Fruit fly (Drosophila melanogaster) whole organism, prepupa: Measurements from ENCODE around the gene CG43924.
"Not testable (repeated sequence)": the region's sequence is repeated elsewhere in the genome, so short reads cannot be mapped to it uniquely, and the experiment has no call there.

Source experiments
- Blimp-1 ChIP-seq: fragments of 200-800 bp; sonication (Bioruptor generic); optimal IDR thresholded peaks from 3 replicates; lab custom pipeline; 2017; ENCODE audit warnings: missing biosample characterization, missing genetic modification characterization, mild to moderate bottlenecking, moderate library complexity, missing genetic modification reagents
- CG10631 ChIP-seq: fragments of 200-800 bp; sonication (Bioruptor generic); optimal IDR thresholded peaks from 2 replicates; lab custom pipeline; 2016; ENCODE audit warnings: missing biosample characterization, missing genetic modification characterization
- CG11762 ChIP-seq: fragments of 200-800 bp; sonication (Bioruptor generic); optimal IDR thresholded peaks from 3 replicates; lab custom pipeline; 2016; ENCODE audit warnings: missing biosample characterization, missing genetic modification characterization; ENCODE audit not compliant: insufficient read depth
- CG11902 ChIP-seq: fragments of 200-800 bp; sonication (Bioruptor generic); optimal IDR thresholded peaks from 3 replicates; lab custom pipeline; 2016; ENCODE audit warnings: missing biosample characterization, missing genetic modification characterization
- CG15336 ChIP-seq: fragments of 200-800 bp; sonication (Bioruptor generic); IDR thresholded peaks from 2 replicates; pipeline ENCODE4 v1.3.6; 2022; ENCODE audit warnings: missing biosample characterization, missing genetic modification characterization
- CG1621 ChIP-seq: fragments of 200-800 bp; sonication (Bioruptor generic); optimal IDR thresholded peaks from 3 replicates; lab custom pipeline; 2018; ENCODE audit warnings: missing biosample characterization, mild to moderate bottlenecking, missing genetic modification characterization
- CG16779 ChIP-seq: fragments of 200-800 bp; sonication (Bioruptor generic); optimal IDR thresholded peaks from 3 replicates; lab custom pipeline; 2017; ENCODE audit warnings: missing biosample characterization, mild to moderate bottlenecking, missing genetic modification characterization
- CG3032 ChIP-seq: fragments of 200-800 bp; optimal IDR thresholded peaks from 2 replicates; lab custom pipeline; 2019; ENCODE audit warnings: missing biosample characterization, mild to moderate bottlenecking, missing genetic modification characterization, moderate library complexity
- CG31627 ChIP-seq: fragments of 200-800 bp; sonication (Bioruptor generic); optimal IDR thresholded peaks from 3 replicates; lab custom pipeline; 2016; ENCODE audit warnings: missing biosample characterization, missing genetic modification characterization
- CG32006 ChIP-seq: fragments of 200-800 bp; sonication (Bioruptor generic); optimal IDR thresholded peaks from 3 replicates; lab custom pipeline; 2017; ENCODE audit warnings: missing biosample characterization, mild to moderate bottlenecking, missing genetic modification characterization
- CG3919 ChIP-seq: fragments of 200-800 bp; sonication (Bioruptor generic); optimal IDR thresholded peaks from 3 replicates; lab custom pipeline; 2016; ENCODE audit warnings: missing biosample characterization, missing genetic modification characterization
- CG4318 ChIP-seq: fragments of 200-800 bp; sonication (Bioruptor generic); optimal IDR thresholded peaks from 3 replicates; lab custom pipeline; 2017; ENCODE audit warnings: missing biosample characterization, mild to moderate bottlenecking, missing genetic modification characterization
- CG6163 ChIP-seq: fragments of 200-800 bp; sonication (Bioruptor generic); IDR thresholded peaks from 3 replicates; pipeline ENCODE4 v1.3.6; 2022; ENCODE audit warnings: missing biosample characterization, missing genetic modification characterization
- CG6276 ChIP-seq: fragments of 200-800 bp; sonication (Bioruptor generic); optimal IDR thresholded peaks from 2 replicates; lab custom pipeline; 2017; ENCODE audit warnings: missing biosample characterization, mild to moderate bottlenecking, missing genetic modification characterization
- CG8632 ChIP-seq: fragments of 200-800 bp; sonication (Bioruptor generic); optimal IDR thresholded peaks from 3 replicates; lab custom pipeline; 2016; ENCODE audit warnings: missing biosample characterization, missing genetic modification characterization
- CG9139 ChIP-seq: fragments of 200-800 bp; sonication (Bioruptor generic); optimal IDR thresholded peaks from 3 replicates; lab custom pipeline; 2017; ENCODE audit warnings: missing biosample characterization, mild to moderate bottlenecking, missing genetic modification characterization
- Eip75B ChIP-seq: fragments of 200-800 bp; sonication (Bioruptor generic); optimal IDR thresholded peaks from 3 replicates; lab custom pipeline; 2016; ENCODE audit warnings: missing biosample characterization, missing genetic modification characterization
- Eip93F ChIP-seq: fragments of 200-800 bp; sonication (Bioruptor generic); optimal IDR thresholded peaks from 2 replicates; lab custom pipeline; 2016; ENCODE audit warnings: missing biosample characterization, mild to moderate bottlenecking, missing genetic modification characterization
- Ets21C ChIP-seq: fragments of 200-800 bp; sonication (Bioruptor generic); optimal IDR thresholded peaks from 3 replicates; lab custom pipeline; 2016; ENCODE audit warnings: missing biosample characterization, missing genetic modification characterization
- Gug ChIP-seq: fragments of 200-800 bp; sonication (Bioruptor generic); IDR thresholded peaks from 2 replicates; pipeline ENCODE4 v1.3.6; 2022; ENCODE audit warnings: missing biosample characterization, missing genetic modification characterization
- Hr39 ChIP-seq: fragments of 200-800 bp; sonication (Bioruptor generic); optimal IDR thresholded peaks from 2 replicates; lab custom pipeline; 2016; ENCODE audit warnings: missing biosample characterization, missing genetic modification characterization
- Lpt ChIP-seq: fragments of 200-800 bp; sonication (Bioruptor generic); optimal IDR thresholded peaks from 3 replicates; lab custom pipeline; 2016; ENCODE audit warnings: missing biosample characterization, missing genetic modification characterization
- Met ChIP-seq: fragments of 200-800 bp; sonication (Bioruptor generic); optimal IDR thresholded peaks from 3 replicates; lab custom pipeline; 2016; ENCODE audit warnings: missing biosample characterization, missing genetic modification characterization
- Sox102F ChIP-seq: fragments of 200-800 bp; sonication (Bioruptor generic); optimal IDR thresholded peaks from 2 replicates; lab custom pipeline; 2016; ENCODE audit warnings: missing biosample characterization, mild to moderate bottlenecking, missing genetic modification characterization
- Sox14 ChIP-seq: fragments of 200-800 bp; sonication (Bioruptor generic); optimal IDR thresholded peaks from 3 replicates; lab custom pipeline; 2016; ENCODE audit warnings: missing biosample characterization, missing genetic modification characterization
- Sox15 ChIP-seq: fragments of 200-800 bp; sonication (Bioruptor generic); optimal IDR thresholded peaks from 3 replicates; lab custom pipeline; 2016; ENCODE audit warnings: missing biosample characterization, missing genetic modification characterization
- achi ChIP-seq: fragments of 200-800 bp; sonication (Bioruptor generic); optimal IDR thresholded peaks from 3 replicates; lab custom pipeline; 2016; ENCODE audit warnings: missing biosample characterization, missing genetic modification characterization
- acj6 ChIP-seq: fragments of 200-800 bp; sonication (Bioruptor generic); optimal IDR thresholded peaks from 3 replicates; lab custom pipeline; 2016; ENCODE audit warnings: missing biosample characterization, missing genetic modification characterization
- cyc ChIP-seq: fragments of 200-800 bp; sonication (Bioruptor generic); optimal IDR thresholded peaks from 3 replicates; lab custom pipeline; 2016; ENCODE audit warnings: missing biosample characterization, missing genetic modification characterization
- dac ChIP-seq: fragments of 200-800 bp; sonication (Bioruptor generic); optimal IDR thresholded peaks from 2 replicates; lab custom pipeline; 2017; ENCODE audit warnings: missing biosample characterization, mild to moderate bottlenecking, missing genetic modification characterization
- eg ChIP-seq: fragments of 200-800 bp; sonication (Bioruptor generic); IDR thresholded peaks from 3 replicates; pipeline ENCODE4 v1.3.6; 2022; ENCODE audit warnings: missing biosample characterization, missing genetic modification characterization
- esn ChIP-seq: fragments of 200-800 bp; sonication (Bioruptor generic); optimal IDR thresholded peaks from 2 replicates; lab custom pipeline; 2016; ENCODE audit warnings: missing biosample characterization, mild to moderate bottlenecking, missing genetic modification characterization, moderate library complexity
- net ChIP-seq: fragments of 200-800 bp; sonication (Bioruptor generic); optimal IDR thresholded peaks from 3 replicates; lab custom pipeline; 2016; ENCODE audit warnings: missing biosample characterization, missing genetic modification characterization
- pdm3 ChIP-seq: fragments of 200-800 bp; sonication (Bioruptor generic); optimal IDR thresholded peaks from 3 replicates; lab custom pipeline; 2016; ENCODE audit warnings: missing biosample characterization, missing genetic modification characterization
- spab ChIP-seq: fragments of 200-800 bp; sonication (Bioruptor generic); optimal IDR thresholded peaks from 2 replicates; lab custom pipeline; 2017; ENCODE audit warnings: missing biosample characterization, mild to moderate bottlenecking, missing genetic modification characterization, missing genetic modification reagents

The CG43924 gene

dm6 chr2L:15735918-15736317, 25.0 kb upstream of the CG43924 start:
- no peak for TF ChIP-seq esn (GFP tag; lab: Kevin White, UChicago)
- no peak for TF ChIP-seq Sox14 (GFP tag; lab: Kevin White, UChicago)
- TF ChIP-seq Hr39, result no peak
- no peak for TF ChIP-seq Met
- no peak for TF ChIP-seq acj6 (GFP tag; lab: Kevin White, UChicago)
- TF ChIP-seq CG3032 (tag; lab: Kevin White, UChicago), result no peak
- no peak for TF ChIP-seq CG8632
- TF ChIP-seq CG6163, result no peak
- no peak for TF ChIP-seq Gug (GFP tag; lab: Robert Waterston, UW)
- no peak for TF ChIP-seq CG10631 (GFP tag; lab: Kevin White, UChicago)
- no peak for TF ChIP-seq Eip75B (GFP tag; lab: Kevin White, UChicago)
- no peak for TF ChIP-seq Ets21C (GFP tag; lab: Kevin White, UChicago)
- no peak for TF ChIP-seq Lpt (GFP tag; lab: Kevin White, UChicago)
- TF ChIP-seq eg (GFP tag; lab: Robert Waterston, UW), result no peak
- TF ChIP-seq CG11902 (GFP tag; lab: Kevin White, UChicago), result no peak
- no peak for TF ChIP-seq spab (GFP tag; lab: Kevin White, UChicago)
- no peak for TF ChIP-seq CG31627 (GFP tag; lab: Kevin White, UChicago)
- no peak for TF ChIP-seq Blimp-1 (GFP tag; lab: Kevin White, UChicago)
- TF ChIP-seq cyc, result no peak

DNA sequence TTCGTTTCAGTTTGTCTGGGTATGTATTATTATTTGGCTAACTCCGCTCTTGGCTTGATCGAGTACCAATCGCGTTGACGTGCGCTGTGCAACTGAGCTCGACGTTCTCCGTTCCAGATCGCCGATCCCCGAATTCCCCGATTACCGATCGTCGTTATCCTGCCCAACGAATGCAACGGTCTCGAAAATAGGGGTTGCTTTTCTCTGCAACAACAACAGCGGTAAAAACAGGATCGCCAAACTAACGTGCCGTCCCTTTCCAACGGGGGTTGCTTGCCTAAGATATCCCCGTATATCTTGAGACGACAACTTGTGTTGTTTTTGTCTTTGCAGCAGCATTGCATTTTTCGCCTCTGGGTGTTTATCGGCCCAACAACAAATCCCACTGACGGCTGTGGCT, 20.8 kb upstream of the CG43924 start:
- TF ChIP-seq pdm3, result no peak
- no peak for TF ChIP-seq CG3032 (tag; lab: Kevin White, UChicago)
- no peak for TF ChIP-seq CG6276 (GFP tag; lab: Kevin White, UChicago)
- TF ChIP-seq CG16779 (tag; lab: Kevin White, UChicago), result no peak
- TF ChIP-seq CG3919, result no peak
- no peak for TF ChIP-seq dac (GFP tag; lab: Kevin White, UChicago)
- TF ChIP-seq CG1621 (tag; lab: Kevin White, UChicago), result no peak
- no peak for TF ChIP-seq Lpt (GFP tag; lab: Kevin White, UChicago)
- no peak for TF ChIP-seq CG11902 (GFP tag; lab: Kevin White, UChicago)
- TF ChIP-seq CG15336 (GFP tag; lab: Robert Waterston, UW), result no peak
- no peak for TF ChIP-seq net (GFP tag; lab: Kevin White, UChicago)
- no peak for TF ChIP-seq Eip93F (GFP tag; lab: Kevin White, UChicago)
- no peak for TF ChIP-seq Sox102F (GFP tag; lab: Kevin White, UChicago)
- no peak for TF ChIP-seq CG11762 (GFP tag; lab: Kevin White, UChicago)
- TF ChIP-seq, all 60 proteins: peak for 0

- TF ChIP-seq CG3032 (tag; lab: Kevin White, UChicago); CG11762 (GFP tag; lab: Kevin White, UChicago); CG8632: not testable (repeated sequence)
These were observed 7.3 kb upstream of the CG43924 start, which contains the start of gene stol for dm6 chr2L:15718172-15718571. Gene stol, minus strand, starts transcription at chr2L:15718272.

- TF ChIP-seq achi; Sox14 (GFP tag; lab: Kevin White, UChicago); CG9139 (GFP tag; lab: Kevin White, UChicago): not testable (repeated sequence)
- TF ChIP-seq, all 60 proteins: peak for 0; not testable (repeated sequence) for 60
These were observed 6.0 kb downstream of the CG43924 start, which contains the start of gene CG31827 for dm6 chr2L:15704871-15705270. Gene CG31827, plus strand, starts transcription at chr2L:15705171.

- TF ChIP-seq Sox15, CG4318, CG32006 (GFP tag; lab: Kevin White, UChicago): not testable (repeated sequence)
- TF ChIP-seq, all 60 proteins: peak for 0; not testable (repeated sequence) for 60
These were observed 15.2 kb downstream of the CG43924 start, which contains the start of gene CG31780 for dm6 chr2L:15695738-15696137. Gene CG31780, plus strand, starts transcription at chr2L:15696038.
